Fruit fly (Drosophila melanogaster) whole organism, embryonic: Measurements from ENCODE around the gene CaBP1.
A peak's percentile ranks its signal among the peaks of the same experiment; 100 is the strongest.

Source experiments
- Adf1 ChIP-seq: fragments of 200-800 bp; sonication (Bioruptor generic); IDR thresholded peaks from 2 replicates; pipeline ENCODE4 v1.3.6; 2022; ENCODE audit warnings: missing biosample characterization, missing genetic modification characterization
- B-H2 ChIP-seq: fragments of 200-800 bp; sonication (Bioruptor generic); optimal IDR thresholded peaks from 2 replicates; lab custom pipeline; 2018; ENCODE audit warnings: missing biosample characterization, mild to moderate bottlenecking, missing genetic modification characterization
- CG10147 ChIP-seq: fragments of 200-800 bp; sonication (Bioruptor generic); optimal IDR thresholded peaks from 2 replicates; lab custom pipeline; 2019; ENCODE audit warnings: missing biosample characterization, mild to moderate bottlenecking, missing genetic modification characterization, moderate library complexity
- CG11560 ChIP-seq: fragments of 200-800 bp; sonication (Bioruptor generic); IDR thresholded peaks from 3 replicates; pipeline ENCODE4 v1.3.6; 2022; ENCODE audit warnings: missing biosample characterization, missing genetic modification characterization
- CG13287 ChIP-seq: fragments of 200-800 bp; sonication (Bioruptor generic); IDR thresholded peaks from 2 replicates; pipeline ENCODE4 v1.3.6; 2022; ENCODE audit warnings: missing biosample characterization, missing genetic modification characterization; ENCODE audit not compliant: partially characterized antibody
- CG14014 ChIP-seq: fragments of 200-800 bp; sonication (Bioruptor generic); IDR thresholded peaks from 2 replicates; pipeline ENCODE4 v1.3.6; 2022; ENCODE audit warnings: missing biosample characterization, missing genetic modification characterization
- CG14860 ChIP-seq: fragments of 200-800 bp; sonication (Bioruptor generic); IDR thresholded peaks from 3 replicates; pipeline ENCODE4 v1.3.6; 2022; ENCODE audit warnings: missing biosample characterization, missing genetic modification characterization; ENCODE audit not compliant: partially characterized antibody
- CG16815 ChIP-seq: fragments of 200-800 bp; sonication (Bioruptor generic); optimal IDR thresholded peaks from 3 replicates; lab custom pipeline; 2017; ENCODE audit warnings: missing biosample characterization, mild to moderate bottlenecking, missing genetic modification characterization
- CG17568 ChIP-seq: fragments of 200-800 bp; sonication (Bioruptor generic); optimal IDR thresholded peaks from 2 replicates; lab custom pipeline; 2018; ENCODE audit warnings: missing biosample characterization, mild to moderate bottlenecking, missing genetic modification characterization, moderate library complexity
- CG17829 ChIP-seq: fragments of 200-800 bp; optimal IDR thresholded peaks from 2 replicates; lab custom pipeline; 2019; ENCODE audit warnings: missing biosample characterization, mild to moderate bottlenecking, missing genetic modification characterization, moderate library complexity
- CG1792 ChIP-seq: fragments of 200-800 bp; sonication (Bioruptor generic); optimal IDR thresholded peaks from 2 replicates; lab custom pipeline; 2016; ENCODE audit warnings: missing biosample characterization, missing genetic modification characterization
- CG18619 ChIP-seq: fragments of 200-800 bp; sonication (Bioruptor generic); optimal IDR thresholded peaks from 3 replicates; lab custom pipeline; 2017; ENCODE audit warnings: missing biosample characterization, mild to moderate bottlenecking, missing genetic modification characterization
- CG3065 ChIP-seq: fragments of 200-800 bp; sonication (Bioruptor generic); optimal IDR thresholded peaks from 2 replicates; lab custom pipeline; 2016; ENCODE audit warnings: missing biosample characterization, missing genetic modification characterization
- CG31224 ChIP-seq: fragments of 200-800 bp; sonication (Bioruptor generic); IDR thresholded peaks from 2 replicates; pipeline ENCODE4 v1.3.6; 2022; ENCODE audit warnings: missing biosample characterization, missing genetic modification characterization
- CG31441 ChIP-seq: fragments of 200-800 bp; sonication (Bioruptor generic); IDR thresholded peaks from 2 replicates; pipeline ENCODE4 v1.3.6; 2022; ENCODE audit warnings: missing biosample characterization, missing genetic modification characterization
- CG34224 ChIP-seq: fragments of 200-800 bp; sonication (Bioruptor generic); IDR thresholded peaks from 3 replicates; pipeline ENCODE4 v1.3.6; 2022; ENCODE audit warnings: missing biosample characterization, missing genetic modification characterization; ENCODE audit not compliant: partially characterized antibody
- CG4282 ChIP-seq: fragments of 200-800 bp; sonication (Bioruptor generic); optimal IDR thresholded peaks from 2 replicates; lab custom pipeline; 2016; ENCODE audit warnings: missing biosample characterization, missing genetic modification characterization
- CG4617 ChIP-seq: fragments of 200-800 bp; sonication (Bioruptor generic); optimal IDR thresholded peaks from 3 replicates; lab custom pipeline; 2016; ENCODE audit warnings: missing biosample characterization, missing genetic modification characterization, borderline replicate concordance
- CG8359 ChIP-seq: fragments of 200-800 bp; sonication (Bioruptor generic); optimal IDR thresholded peaks from 2 replicates; lab custom pipeline; 2017; ENCODE audit warnings: missing biosample characterization, mild to moderate bottlenecking, missing genetic modification characterization, borderline replicate concordance
- CG8944 ChIP-seq: fragments of 200-800 bp; sonication (Bioruptor generic); optimal IDR thresholded peaks from 3 replicates; lab custom pipeline; 2016; ENCODE audit warnings: missing biosample characterization, missing genetic modification characterization
- D ChIP-seq, 2 experiments: fragments of 200-800 bp in 1 of 2; fragments of >200 bp in 1 of 2; sonication (Bioruptor generic) in 1 of 2; optimal IDR thresholded peaks; 2 replicates in 1 of 2; 3 replicates in 1 of 2; lab custom pipeline; 2017; ENCODE audit warnings: mild to moderate bottlenecking in 1 of 2, missing biosample characterization in 1 of 2, missing genetic modification characterization in 1 of 2, missing genetic modification reagents in 1 of 2
- Deaf1 ChIP-seq: fragments of 200-800 bp; optimal IDR thresholded peaks from 3 replicates; lab custom pipeline; 2019; ENCODE audit warnings: missing biosample characterization, mild to moderate bottlenecking, missing genetic modification characterization, moderate library complexity
- Dll ChIP-seq: fragments of 200-800 bp; sonication (Bioruptor generic); IDR thresholded peaks from 4 replicates; pipeline ENCODE4 v1.3.6; 2022; ENCODE audit warnings: missing biosample characterization, missing genetic modification characterization; ENCODE audit not compliant: partially characterized antibody
- Doc3 ChIP-seq: fragments of 200-800 bp; sonication (Bioruptor generic); IDR thresholded peaks from 3 replicates; pipeline ENCODE4 v1.3.6; 2022; ENCODE audit warnings: missing biosample characterization, missing genetic modification characterization; ENCODE audit not compliant: partially characterized antibody
- Ets97D ChIP-seq: fragments of 200-800 bp; sonication (Bioruptor generic); optimal IDR thresholded peaks from 3 replicates; lab custom pipeline; 2016; ENCODE audit warnings: missing biosample characterization, missing genetic modification characterization
- HmgZ ChIP-seq: fragments of 200-800 bp; sonication (Bioruptor generic); optimal IDR thresholded peaks from 2 replicates; lab custom pipeline; 2018; ENCODE audit warnings: missing biosample characterization, mild to moderate bottlenecking, missing genetic modification characterization
- Jarid2 ChIP-seq: fragments of 200-800 bp; sonication (Bioruptor generic); optimal IDR thresholded peaks from 3 replicates; lab custom pipeline; 2017; ENCODE audit warnings: mild to moderate bottlenecking, missing biosample characterization, missing genetic modification reagents, missing genetic modification characterization
- Meics ChIP-seq: fragments of 200-800 bp; sonication (Bioruptor generic); optimal IDR thresholded peaks from 2 replicates; lab custom pipeline; 2017; ENCODE audit warnings: missing biosample characterization, mild to moderate bottlenecking, missing genetic modification characterization
- Mes4 ChIP-seq: fragments of 200-800 bp; sonication (Bioruptor generic); optimal IDR thresholded peaks from 2 replicates; lab custom pipeline; 2016; ENCODE audit warnings: missing biosample characterization, missing genetic modification characterization
- Rx ChIP-seq: fragments of 200-800 bp; sonication (Bioruptor generic); IDR thresholded peaks from 2 replicates; pipeline ENCODE4 v1.3.6; 2022; ENCODE audit warnings: missing biosample characterization, missing genetic modification characterization
- Sin3A ChIP-seq: fragments of >200 bp; optimal IDR thresholded peaks from 2 replicates; lab custom pipeline; 2018
- Sox100B ChIP-seq: fragments of 200-800 bp; sonication (Bioruptor generic); optimal IDR thresholded peaks from 3 replicates; lab custom pipeline; 2018; ENCODE audit warnings: missing biosample characterization, mild to moderate bottlenecking, missing genetic modification characterization
- Ssrp ChIP-seq: fragments of 200-800 bp; sonication (Bioruptor generic); optimal IDR thresholded peaks from 2 replicates; lab custom pipeline; 2018; ENCODE audit warnings: missing biosample characterization, mild to moderate bottlenecking, missing genetic modification characterization, moderate library complexity
- Taf1 ChIP-seq: fragments of 200-800 bp; sonication (Bioruptor generic); IDR thresholded peaks from 2 replicates; pipeline ENCODE4 v1.3.6; 2022; ENCODE audit warnings: missing biosample characterization, missing genetic modification characterization
- aop ChIP-seq: fragments of 200-800 bp; sonication (Bioruptor generic); IDR thresholded peaks from 2 replicates; pipeline ENCODE4 v1.3.6; 2022; ENCODE audit warnings: missing biosample characterization, missing genetic modification characterization
- chinmo ChIP-seq: fragments of 200-800 bp; sonication (Bioruptor generic); IDR thresholded peaks from 4 replicates; pipeline ENCODE4 v1.3.6; 2022; ENCODE audit warnings: missing biosample characterization, missing genetic modification characterization; ENCODE audit not compliant: partially characterized antibody
- crp ChIP-seq, 2 experiments: fragments of 200-800 bp; sonication (Bioruptor generic); optimal IDR thresholded peaks; 2 replicates in 1 of 2; 3 replicates in 1 of 2; lab custom pipeline; 2017; ENCODE audit warnings: missing biosample characterization in 2 of 2, missing genetic modification characterization in 2 of 2, mild to moderate bottlenecking in 1 of 2, moderate library complexity in 1 of 2
- ewg ChIP-seq: fragments of 200-800 bp; sonication (Bioruptor generic); optimal IDR thresholded peaks from 3 replicates; lab custom pipeline; 2017; ENCODE audit warnings: mild to moderate bottlenecking, missing biosample characterization, missing genetic modification reagents, missing genetic modification characterization
- gsb ChIP-seq: fragments of 200-800 bp; sonication (Bioruptor generic); IDR thresholded peaks from 2 replicates; pipeline ENCODE4 v1.3.6; 2022; ENCODE audit warnings: missing biosample characterization, missing genetic modification characterization
- lola ChIP-seq, 3 experiments: fragments of >200 bp in 2 of 3; fragments of 200-800 bp in 1 of 3; sonication (Bioruptor generic) in 1 of 3; optimal IDR thresholded peaks; 2 replicates each; lab custom pipeline; 2017 to 2019; ENCODE audit warnings: missing biosample characterization in 3 of 3, missing genetic modification characterization in 3 of 3, mild to moderate bottlenecking in 1 of 3, moderate library complexity in 1 of 3
- nerfin-2 ChIP-seq: fragments of 200-800 bp; sonication (Bioruptor generic); IDR thresholded peaks from 2 replicates; pipeline ENCODE4 v1.3.6; 2022; ENCODE audit warnings: missing biosample characterization, missing genetic modification characterization; ENCODE audit not compliant: partially characterized antibody
- oc ChIP-seq: fragments of 200-800 bp; sonication (Bioruptor generic); optimal IDR thresholded peaks from 2 replicates; lab custom pipeline; 2018; ENCODE audit warnings: missing biosample characterization, mild to moderate bottlenecking, missing genetic modification characterization, moderate library complexity
- ro ChIP-seq: fragments of 200-800 bp; sonication (Bioruptor generic); IDR thresholded peaks from 2 replicates; pipeline ENCODE4 v1.3.6; 2022; ENCODE audit warnings: missing biosample characterization, missing genetic modification characterization
- sens-2 ChIP-seq: fragments of 200-800 bp; sonication (Bioruptor generic); IDR thresholded peaks from 2 replicates; pipeline ENCODE4 v1.3.6; 2022; ENCODE audit warnings: missing biosample characterization, missing genetic modification characterization
- slbo ChIP-seq: fragments of 200-800 bp; sonication (Bioruptor generic); IDR thresholded peaks from 2 replicates; pipeline ENCODE4 v1.3.6; 2022; ENCODE audit warnings: missing biosample characterization, missing genetic modification characterization
- sna ChIP-seq: fragments of 200-800 bp; sonication (Bioruptor generic); IDR thresholded peaks from 2 replicates; pipeline ENCODE4 v1.3.6; 2022; ENCODE audit warnings: missing biosample characterization, missing genetic modification characterization; ENCODE audit not compliant: partially characterized antibody
- sr ChIP-seq: fragments of 200-800 bp; sonication (Bioruptor generic); IDR thresholded peaks from 3 replicates; pipeline ENCODE4 v1.3.6; 2022; ENCODE audit warnings: missing biosample characterization, missing genetic modification characterization
- tup ChIP-seq: fragments of 200-800 bp; sonication (Bioruptor generic); optimal IDR thresholded peaks from 2 replicates; lab custom pipeline; 2016; ENCODE audit warnings: missing biosample characterization, mild to moderate bottlenecking, missing genetic modification characterization, moderate library complexity

The CaBP1 gene

DNA sequence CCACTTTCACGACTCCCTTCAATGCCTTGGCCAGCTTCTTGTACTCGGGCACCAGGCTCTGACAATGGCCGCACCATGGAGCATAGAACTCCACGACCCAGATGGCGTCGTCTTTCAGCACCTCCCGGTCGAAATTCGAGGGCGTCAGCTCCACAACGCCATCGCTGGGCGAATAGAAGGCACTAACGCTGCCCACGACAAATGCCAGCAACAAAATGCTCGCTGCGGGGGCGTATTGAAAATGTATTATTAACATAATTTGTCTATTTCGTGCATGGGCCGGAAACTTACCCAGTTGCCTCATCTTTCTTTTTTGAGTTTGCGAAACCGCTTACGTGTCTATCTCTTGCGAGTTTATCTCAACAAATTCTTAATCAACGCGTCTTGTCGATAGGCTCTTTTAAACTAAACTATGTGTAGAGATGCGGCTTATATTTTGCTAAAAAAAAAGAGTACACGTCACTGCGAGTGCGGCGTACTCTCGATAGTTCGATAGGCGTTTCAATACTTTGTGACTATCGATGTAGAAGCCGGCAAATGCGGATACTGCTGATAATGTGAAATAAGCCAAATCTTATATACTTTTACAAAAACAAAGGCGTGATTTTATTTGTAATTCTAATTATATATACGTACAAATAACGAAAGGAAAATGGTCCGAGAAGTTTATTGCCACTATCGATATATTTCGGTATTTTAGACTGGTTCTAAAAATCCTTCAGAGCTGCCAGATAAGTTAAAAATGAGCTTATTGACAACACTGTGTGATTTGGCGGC lies at the start of gene CaBP1 (continued):
- TF ChIP-seq oc (tag; lab: Kevin White, UChicago) (no peak), Sox100B (GFP tag; lab: Kevin White, UChicago) (no peak), Doc3 (GFP tag; lab: Robert Waterston, UW) (peak; percentile 99), Rx (GFP tag; lab: Robert Waterston, UW) (no peak), CG14014 (GFP tag; lab: Robert Waterston, UW) (no peak), chinmo (GFP tag; lab: Robert Waterston, UW) (peak; percentile 91; the same call in 3 of the 4 replicates), Jarid2 (GFP tag; lab: Kevin White, UChicago) (peak; percentile 27), CG16815 (GFP tag; lab: Kevin White, UChicago) (no peak), CG8359 (GFP tag; lab: Kevin White, UChicago) (no peak), CG3065 (GFP tag; lab: Kevin White, UChicago) (no peak), CG14860 (GFP tag; lab: Robert Waterston, UW) (peak; percentile 84), Ets97D (GFP tag; lab: Kevin White, UChicago) (peak; percentile 42), CG17568 (no peak), Deaf1 (tag; lab: Kevin White, UChicago) (no peak), nerfin-2 (peak; percentile 84), B-H2 (GFP tag; lab: Kevin White, UChicago) (no peak), Sin3A (lab: Kevin White, UChicago) (peak; percentile 72), sna (GFP tag; lab: Robert Waterston, UW) (peak; percentile 96), CG18619 (GFP tag; lab: Kevin White, UChicago) (no peak), Taf1 (GFP tag; lab: Robert Waterston, UW) (no peak), Mes4 (GFP tag; lab: Kevin White, UChicago) (no peak), CG31224 (GFP tag; lab: Robert Waterston, UW) (no peak), CG10147 (GFP tag; lab: Kevin White, UChicago) (peak; percentile 19), Ssrp (tag; lab: Kevin White, UChicago) (no peak), sens-2 (GFP tag; lab: Robert Waterston, UW) (no peak), D (optimal IDR thresholded peaks at IDR 0.05; lab: Kevin White, UChicago) (no peak), D (GFP tag; optimal IDR thresholded peaks at IDR 0.05; lab: Kevin White, UChicago) (no peak), crp (GFP tag; optimal IDR thresholded peaks at IDR 0.05; lab: Kevin White, UChicago) (no peak), tup (GFP tag; lab: Kevin White, UChicago) (no peak), lola (GFP tag; optimal IDR thresholded peaks at IDR 0.05; lab: Kevin White, UChicago) (no peak), CG4617 (GFP tag; lab: Kevin White, UChicago) (peak; percentile 5), Adf1 (GFP tag; lab: Robert Waterston, UW) (no peak), HmgZ (tag; lab: Kevin White, UChicago) (no peak), CG8944 (GFP tag; lab: Kevin White, UChicago) (no peak), CG11560 (no peak), CG13287 (GFP tag; lab: Robert Waterston, UW) (peak; percentile 99), gsb (GFP tag; lab: Robert Waterston, UW) (no peak), CG17829 (tag; lab: Kevin White, UChicago) (peak; percentile 31), aop (GFP tag; lab: Robert Waterston, UW) (no peak), sr (GFP tag; lab: Robert Waterston, UW) (peak; percentile 97), ro (no peak), CG4282 (GFP tag; lab: Kevin White, UChicago) (no peak), CG31441 (GFP tag; lab: Robert Waterston, UW) (no peak), CG1792 (GFP tag; lab: Kevin White, UChicago) (no peak), Meics (no peak), CG34224 (GFP tag; lab: Robert Waterston, UW) (peak; percentile 98), ewg (no peak), slbo (no peak), Dll (GFP tag; lab: Robert Waterston, UW) (peak; percentile 99)
